Worm (Caenorhabditis elegans) whole organism, L2 larva: Measurements from ENCODE around the gene saps-1.
A peak's percentile ranks its signal among the peaks of the same experiment; 100 is the strongest.

Experiments
- F13H6.1 ChIP-seq: sonication (generic microtip); optimal IDR thresholded peaks from 2 replicates; lab custom pipeline; 2016; ENCODE audit warnings: missing genetic modification characterization, missing compliant biosample characterization
- Y55F3AM.14 ChIP-seq: fragments of 200-800 bp; sonication (Bioruptor generic); optimal IDR thresholded peaks from 2 replicates; lab custom pipeline; 2018; ENCODE audit warnings: mild to moderate bottlenecking, missing genetic modification characterization, missing compliant biosample characterization
- alr-1 ChIP-seq: fragments of 150-350 bp; optimal IDR thresholded peaks from 2 replicates; lab custom pipeline; 2014; ENCODE audit warnings: missing biosample characterization, missing genetic modification characterization
- ama-1 ChIP-seq: fragments of 150-350 bp; optimal IDR thresholded peaks from 2 replicates; lab custom pipeline; 2018; ENCODE audit warnings: inconsistent platforms
- ceh-16 ChIP-seq: fragments of 150-350 bp; optimal IDR thresholded peaks from 2 replicates; lab custom pipeline; 2014; ENCODE audit warnings: missing biosample characterization, missing genetic modification characterization
- crh-2 ChIP-seq: sonication (generic microtip); optimal IDR thresholded peaks from 2 replicates; lab custom pipeline; 2017; ENCODE audit warnings: missing biosample characterization, missing genetic modification characterization
- dmd-4 ChIP-seq: sonication (generic microtip); optimal IDR thresholded peaks from 2 replicates; lab custom pipeline; 2017; ENCODE audit warnings: missing biosample characterization, missing genetic modification characterization
- egl-27 ChIP-seq: sonication (generic microtip); optimal IDR thresholded peaks from 3 replicates; lab custom pipeline; 2017; ENCODE audit warnings: missing biosample characterization, missing genetic modification reagents, missing genetic modification characterization
- elt-3 ChIP-seq: sonication (generic microtip); optimal IDR thresholded peaks from 2 replicates; lab custom pipeline; 2017; ENCODE audit warnings: missing biosample characterization, missing genetic modification characterization
- fos-1 ChIP-seq: fragments of 150-350 bp; optimal IDR thresholded peaks from 2 replicates; lab custom pipeline; 2014; ENCODE audit warnings: missing biosample characterization, missing genetic modification characterization
- gmeb-1 ChIP-seq: fragments of 150-350 bp; optimal IDR thresholded peaks from 2 replicates; lab custom pipeline; 2014; ENCODE audit warnings: missing biosample characterization, missing genetic modification characterization
- lin-11 ChIP-seq: fragments of 150-350 bp; sonication (generic microtip); optimal IDR thresholded peaks from 2 replicates; lab custom pipeline; 2014; ENCODE audit warnings: missing biosample characterization, missing genetic modification characterization, inconsistent platforms, mixed read lengths
- lin-13 ChIP-seq: fragments of 150-350 bp; optimal IDR thresholded peaks from 2 replicates; lab custom pipeline; 2014; ENCODE audit warnings: missing biosample characterization, missing genetic modification reagents, missing genetic modification characterization
- lin-39 ChIP-seq: fragments of 150-350 bp; optimal IDR thresholded peaks from 2 replicates; lab custom pipeline; 2014; ENCODE audit warnings: missing biosample characterization, missing genetic modification reagents, missing genetic modification characterization
- lsy-2 ChIP-seq, 2 experiments: fragments of 150-350 bp in 1 of 2; sonication (generic microtip) in 1 of 2; optimal IDR thresholded peaks; 2 replicates each; lab custom pipeline; 2014 to 2017; ENCODE audit warnings: missing biosample characterization in 2 of 2, missing genetic modification characterization in 2 of 2
- mbf-1 ChIP-seq: sonication (generic microtip); optimal IDR thresholded peaks from 2 replicates; lab custom pipeline; 2017; ENCODE audit warnings: missing biosample characterization, missing genetic modification characterization
- mdl-1 ChIP-seq, 2 experiments: fragments of 150-350 bp in 1 of 2; sonication (generic microtip) in 1 of 2; optimal IDR thresholded peaks; 2 replicates each; lab custom pipeline; 2017; ENCODE audit warnings: missing biosample characterization in 2 of 2, missing genetic modification characterization in 2 of 2
- nhr-10 ChIP-seq: sonication (generic microtip); optimal IDR thresholded peaks from 2 replicates; lab custom pipeline; 2017; ENCODE audit warnings: missing biosample characterization, missing genetic modification characterization
- nhr-129 ChIP-seq: fragments of 150-350 bp; optimal IDR thresholded peaks from 2 replicates; lab custom pipeline; 2014; ENCODE audit warnings: missing biosample characterization, missing genetic modification characterization
- nhr-21 ChIP-seq: fragments of 150-350 bp; optimal IDR thresholded peaks from 2 replicates; lab custom pipeline; 2014; ENCODE audit warnings: missing biosample characterization, missing genetic modification characterization
- nhr-77 ChIP-seq: fragments of 150-350 bp; optimal IDR thresholded peaks from 2 replicates; lab custom pipeline; 2014; ENCODE audit warnings: missing biosample characterization, missing genetic modification characterization
- peb-1 ChIP-seq: fragments of 150-350 bp; optimal IDR thresholded peaks from 2 replicates; lab custom pipeline; 2014; ENCODE audit warnings: missing biosample characterization, missing genetic modification characterization
- sem-4 ChIP-seq: fragments of 150-350 bp; optimal IDR thresholded peaks from 2 replicates; lab custom pipeline; 2014; ENCODE audit warnings: missing biosample characterization, missing genetic modification reagents, missing genetic modification characterization
- sma-3 ChIP-seq: sonication (generic microtip); optimal IDR thresholded peaks from 2 replicates; lab custom pipeline; 2016; ENCODE audit warnings: missing genetic modification reagents, missing genetic modification characterization, missing compliant biosample characterization
- unc-39 ChIP-seq: fragments of 150-350 bp; optimal IDR thresholded peaks from 2 replicates; lab custom pipeline; 2014; ENCODE audit warnings: missing biosample characterization, missing genetic modification characterization
- unc-55 ChIP-seq: fragments of 150-350 bp; sonication (generic microtip); optimal IDR thresholded peaks from 3 replicates; lab custom pipeline; 2014; ENCODE audit warnings: missing biosample characterization, missing genetic modification reagents, missing genetic modification characterization
- unc-62 ChIP-seq: fragments of 150-350 bp; optimal IDR thresholded peaks from 2 replicates; lab custom pipeline; 2014; ENCODE audit warnings: missing biosample characterization, missing genetic modification reagents, missing genetic modification characterization
- ztf-1 ChIP-seq: fragments of 200-800 bp; sonication (Bioruptor generic); conservative IDR thresholded peaks from 2 replicates; pipeline ENCODE4 v1.3.6; 2022; ENCODE audit warnings: missing genetic modification characterization, missing compliant biosample characterization
- ztf-11 ChIP-seq: sonication (generic microtip); optimal IDR thresholded peaks from 2 replicates; lab custom pipeline; 2017; ENCODE audit warnings: missing biosample characterization, missing genetic modification characterization
- ztf-4 ChIP-seq: fragments of 150-350 bp; optimal IDR thresholded peaks from 2 replicates; lab custom pipeline; 2014; ENCODE audit warnings: missing biosample characterization, missing genetic modification characterization

Gene saps-1

DNA sequence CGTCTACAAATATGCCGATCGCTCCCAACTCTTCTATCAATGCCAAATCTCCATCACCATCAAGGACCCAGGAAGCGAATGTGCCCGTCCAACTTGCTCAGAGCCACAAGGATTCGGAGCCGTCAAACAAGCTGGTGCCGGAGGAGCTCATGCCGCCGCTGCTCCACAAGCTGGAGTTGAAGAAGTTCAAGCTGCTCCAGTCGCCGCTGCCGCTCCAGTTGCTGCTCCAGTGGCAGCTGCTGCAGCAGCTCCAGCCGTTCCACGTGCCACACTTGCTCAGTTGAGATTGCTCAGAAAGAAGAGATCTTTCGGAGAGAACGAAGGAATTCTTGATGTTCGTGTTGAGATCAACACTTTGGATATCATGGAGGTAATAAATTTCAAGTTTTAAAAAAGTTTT lies 26.7 kb upstream of the saps-1 start:
- TF ChIP-seq ceh-16, result no peak
- TF ChIP-seq sma-3 (GFP tag; lab: Kevin White, UChicago), result no peak
- no peak for TF ChIP-seq lin-13 (GFP tag; lab: Kevin White, UChicago)
- no peak for TF ChIP-seq dmd-4
- TF ChIP-seq unc-62 (GFP tag; lab: Kevin White, UChicago), result no peak
- TF ChIP-seq gmeb-1 (tag; lab: Kevin White, UChicago), result no peak
- no peak for TF ChIP-seq nhr-21 (tag; lab: Kevin White, UChicago)
- no peak for TF ChIP-seq lin-39 (tag; lab: Kevin White, UChicago)
- no peak for TF ChIP-seq alr-1 (tag; lab: Kevin White, UChicago)
- no peak for TF ChIP-seq nhr-10 (tag; lab: Kevin White, UChicago)
- TF ChIP-seq peb-1, result no peak
- no peak for TF ChIP-seq ztf-4
- TF ChIP-seq F13H6.1 (tag; lab: Kevin White, UChicago), result no peak
- TF ChIP-seq egl-27 (tag; lab: Kevin White, UChicago), result no peak
- no peak for TF ChIP-seq ztf-1
- TF ChIP-seq unc-55 (GFP tag; lab: Kevin White, UChicago), result no peak

DNA sequence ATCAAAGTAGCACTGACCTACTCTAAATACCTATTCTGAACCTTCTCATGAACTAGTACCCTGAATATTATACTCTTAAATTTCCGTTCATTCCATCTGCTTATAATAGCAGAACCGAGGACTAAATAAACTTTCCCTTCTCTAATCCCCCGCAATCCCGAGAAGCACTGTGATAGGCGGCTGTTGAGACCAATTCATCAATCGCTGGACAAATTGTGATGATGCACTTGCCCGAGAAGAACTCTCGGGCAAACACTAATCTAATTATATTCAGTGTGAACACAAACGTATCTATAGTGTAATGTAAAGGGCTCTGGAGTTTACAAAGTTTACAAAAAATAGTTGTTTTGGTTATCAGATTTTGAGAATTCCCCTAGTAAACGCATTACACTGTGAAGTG lies 22.6 kb upstream of the saps-1 start:
- TF ChIP-seq peb-1 (no peak), mdl-1 (tag; optimal IDR thresholded peaks at IDR 0.05; lab: Kevin White, UChicago) (no peak), egl-27 (tag; lab: Kevin White, UChicago) (no peak), alr-1 (tag; lab: Kevin White, UChicago) (no peak), nhr-10 (tag; lab: Kevin White, UChicago) (no peak), ama-1 (lab: Kevin White, UChicago) (no peak), lin-39 (tag; lab: Kevin White, UChicago) (no peak)
- TF ChIP-seq, all 48 proteins: peak for 0

DNA sequence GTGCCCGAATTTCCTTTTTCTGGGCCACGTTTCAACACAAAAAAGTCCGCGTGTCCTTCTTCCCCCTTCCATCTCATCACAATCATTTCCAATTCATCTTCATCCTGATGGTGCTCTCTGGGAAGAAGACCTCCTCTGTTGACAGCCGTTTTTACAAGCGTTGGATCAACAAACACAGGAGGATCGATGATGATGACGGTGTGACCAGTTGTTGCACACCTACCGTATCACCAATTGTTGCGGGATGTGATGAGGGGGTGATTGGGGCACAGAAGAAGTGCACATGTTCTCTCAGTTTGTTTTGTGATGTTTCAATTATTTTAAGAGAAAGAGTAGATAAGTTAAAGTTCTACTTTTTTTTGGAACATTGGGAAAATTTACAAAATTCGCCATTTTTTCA lies 22.0 kb upstream of the saps-1 start:
- peak; percentile 47 for TF ChIP-seq nhr-129 (tag; lab: Kevin White, UChicago)
- TF ChIP-seq unc-39 (tag; lab: Kevin White, UChicago), result no peak

DNA sequence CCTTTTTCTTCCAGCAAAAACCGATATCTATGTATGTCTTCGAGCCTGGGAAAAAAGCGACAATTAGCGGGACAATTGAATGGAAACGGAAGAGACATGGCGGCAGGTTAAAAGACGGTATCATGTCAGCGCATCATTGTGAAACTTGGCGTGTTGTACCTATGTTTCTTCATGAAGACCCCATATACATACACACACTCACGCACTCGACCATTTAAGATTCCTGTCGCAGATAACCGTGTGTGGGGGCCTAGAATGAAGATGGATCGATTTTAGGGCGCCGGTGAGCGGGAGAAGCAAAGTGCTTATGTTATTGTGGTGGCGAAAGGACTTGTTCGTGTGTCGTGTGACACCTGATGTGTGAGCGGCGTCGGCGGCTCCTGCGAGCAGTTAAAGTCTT lies 20.6 kb upstream of the saps-1 start:
- peak; percentile 84 for TF ChIP-seq ceh-16
- TF ChIP-seq ztf-11 (tag; lab: Kevin White, UChicago), result no peak

DNA sequence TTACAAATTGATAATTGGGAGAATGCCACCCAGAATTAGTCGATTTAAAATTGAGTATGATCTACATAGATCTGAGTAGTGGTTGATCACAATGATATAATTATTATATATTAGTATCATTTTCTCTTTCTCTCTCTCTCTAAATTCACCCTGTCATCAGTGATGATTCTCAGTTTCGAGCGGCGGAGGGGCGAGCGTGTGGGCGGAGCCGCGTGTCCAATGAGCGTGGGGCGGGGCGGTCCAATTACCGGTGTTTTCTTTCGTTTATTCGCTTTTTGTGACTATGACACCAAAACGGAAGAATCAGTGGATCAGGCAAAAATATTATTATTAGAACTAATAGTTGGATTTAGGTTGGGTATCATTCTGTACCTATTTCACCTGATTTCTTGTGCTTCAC lies 17.5 kb upstream of the saps-1 start:
- peak in 1 of 2 experiments; percentile 36 for TF ChIP-seq lsy-2 (tag; optimal IDR thresholded peaks at IDR 0.05; lab: Kevin White, UChicago)
- TF ChIP-seq Y55F3AM.14, result no peak
- TF ChIP-seq F13H6.1 (tag; lab: Kevin White, UChicago), result no peak
- no peak for TF ChIP-seq unc-39 (tag; lab: Kevin White, UChicago)
- no peak for TF ChIP-seq gmeb-1 (tag; lab: Kevin White, UChicago)
- TF ChIP-seq fos-1 (tag; lab: Kevin White, UChicago), result no peak

DNA sequence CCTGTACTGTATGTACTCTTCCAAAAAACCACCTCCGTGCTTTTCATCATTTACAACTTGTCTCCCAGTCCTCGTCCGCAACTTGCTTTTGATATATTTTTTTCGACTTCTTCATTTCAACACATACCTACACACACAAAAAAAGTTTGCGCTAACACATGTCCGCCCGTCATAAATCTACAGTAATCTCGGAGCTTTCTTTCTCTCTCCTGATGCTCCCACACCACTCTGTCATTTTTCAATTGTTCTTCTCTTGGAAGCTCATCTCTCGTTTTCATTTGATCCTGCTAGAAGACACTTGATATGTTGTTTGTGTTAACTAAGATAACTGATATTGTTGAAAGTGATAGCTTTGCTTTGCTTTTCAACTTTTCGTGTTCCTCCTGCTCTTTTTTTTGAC lies 16.3 kb upstream of the saps-1 start:
- TF ChIP-seq lin-11 (no peak), nhr-129 (tag; lab: Kevin White, UChicago) (peak; percentile 1), lsy-2 (tag; optimal IDR thresholded peaks at IDR 0.05; lab: Kevin White, UChicago) (peak in 1 of 2 experiments; percentile 66)

DNA sequence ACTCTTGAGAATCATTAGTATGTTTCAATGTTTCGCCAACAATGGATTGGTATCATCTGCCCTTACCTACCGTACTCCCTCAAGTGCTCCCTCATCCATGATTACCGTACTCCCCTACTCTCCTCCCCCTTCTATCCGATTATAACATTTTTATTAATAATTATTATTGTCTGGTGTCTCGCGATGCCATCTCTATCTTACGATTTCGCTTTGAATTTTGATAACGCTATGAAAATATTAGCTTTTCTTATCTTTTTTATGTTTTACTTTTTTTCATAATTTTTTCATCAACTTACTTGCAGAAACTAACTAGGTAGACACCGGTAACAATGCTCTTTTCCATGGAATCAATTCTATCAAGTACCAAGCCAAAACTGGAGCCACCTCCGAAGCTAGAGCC lies 15.8 kb upstream of the saps-1 start, which contains the start of gene unc-130:
TSS of gene unc-130 (plus strand) at position 301 of the 400 bp plus-strand sequence.
- TF ChIP-seq ztf-1 (no peak), sem-4 (tag; lab: Kevin White, UChicago) (no peak), fos-1 (tag; lab: Kevin White, UChicago) (peak; percentile 5), nhr-77 (tag; lab: Kevin White, UChicago) (no peak), ceh-16 (no peak), elt-3 (tag; lab: Kevin White, UChicago) (no peak), mbf-1 (tag; lab: Kevin White, UChicago) (no peak), crh-2 (tag; lab: Kevin White, UChicago) (no peak)
